Fruit fly (Drosophila melanogaster) whole organism, pupa: Measurements from ENCODE around the gene Sxl.

Source experiments
- CG12605 ChIP-seq: fragments of 200-800 bp; sonication (Bioruptor generic); IDR thresholded peaks from 2 replicates; pipeline ENCODE4 v1.3.6; 2022; ENCODE audit warnings: missing biosample characterization, missing genetic modification characterization
- CG13204 ChIP-seq: fragments of 200-800 bp; sonication (Bioruptor generic); optimal IDR thresholded peaks from 2 replicates; lab custom pipeline; 2018; ENCODE audit warnings: missing biosample characterization, mild to moderate bottlenecking, missing genetic modification characterization, moderate library complexity
- CG32121 ChIP-seq: fragments of 200-800 bp; sonication (Bioruptor generic); IDR thresholded peaks from 2 replicates; pipeline ENCODE4 v1.3.6; 2022; ENCODE audit warnings: missing biosample characterization, missing genetic modification characterization
- CG4496 ChIP-seq: fragments of 200-800 bp; sonication (Bioruptor generic); IDR thresholded peaks from 3 replicates; pipeline ENCODE4 v1.3.6; 2022; ENCODE audit warnings: missing biosample characterization, missing genetic modification characterization
- CG8159 ChIP-seq: fragments of 200-800 bp; sonication (Bioruptor generic); optimal IDR thresholded peaks from 3 replicates; lab custom pipeline; 2018; ENCODE audit warnings: missing biosample characterization, mild to moderate bottlenecking, missing genetic modification characterization, moderate library complexity
- CG8301 ChIP-seq: fragments of 200-800 bp; sonication (Bioruptor generic); optimal IDR thresholded peaks from 2 replicates; lab custom pipeline; 2018; ENCODE audit warnings: missing biosample characterization, mild to moderate bottlenecking, missing genetic modification characterization
- D1 ChIP-seq: fragments of 200-800 bp; sonication (Bioruptor generic); optimal IDR thresholded peaks from 2 replicates; lab custom pipeline; 2018; ENCODE audit warnings: missing biosample characterization, mild to moderate bottlenecking, missing genetic modification characterization, moderate library complexity
- EcR ChIP-seq: fragments of 200-800 bp; sonication (Bioruptor generic); optimal IDR thresholded peaks from 3 replicates; lab custom pipeline; 2019; ENCODE audit warnings: missing biosample characterization, missing genetic modification characterization, mild to moderate bottlenecking, moderate library complexity, missing genetic modification reagents
- Ets98B ChIP-seq: fragments of 200-800 bp; sonication (Bioruptor generic); IDR thresholded peaks from 2 replicates; pipeline ENCODE4 v1.3.6; 2022; ENCODE audit warnings: missing biosample characterization, missing genetic modification characterization
- Pif1B ChIP-seq: fragments of 200-800 bp; sonication (Bioruptor generic); optimal IDR thresholded peaks from 3 replicates; lab custom pipeline; 2016; ENCODE audit warnings: missing biosample characterization, missing genetic modification characterization
- Snoo ChIP-seq: fragments of 200-800 bp; sonication (Bioruptor generic); optimal IDR thresholded peaks from 3 replicates; lab custom pipeline; 2017; ENCODE audit warnings: missing biosample characterization, mild to moderate bottlenecking, missing genetic modification characterization, inconsistent platforms
- rn ChIP-seq: fragments of 200-800 bp; sonication (Bioruptor generic); IDR thresholded peaks from 2 replicates; pipeline ENCODE4 v1.3.6; 2022; ENCODE audit warnings: missing biosample characterization, missing genetic modification characterization

DNA sequence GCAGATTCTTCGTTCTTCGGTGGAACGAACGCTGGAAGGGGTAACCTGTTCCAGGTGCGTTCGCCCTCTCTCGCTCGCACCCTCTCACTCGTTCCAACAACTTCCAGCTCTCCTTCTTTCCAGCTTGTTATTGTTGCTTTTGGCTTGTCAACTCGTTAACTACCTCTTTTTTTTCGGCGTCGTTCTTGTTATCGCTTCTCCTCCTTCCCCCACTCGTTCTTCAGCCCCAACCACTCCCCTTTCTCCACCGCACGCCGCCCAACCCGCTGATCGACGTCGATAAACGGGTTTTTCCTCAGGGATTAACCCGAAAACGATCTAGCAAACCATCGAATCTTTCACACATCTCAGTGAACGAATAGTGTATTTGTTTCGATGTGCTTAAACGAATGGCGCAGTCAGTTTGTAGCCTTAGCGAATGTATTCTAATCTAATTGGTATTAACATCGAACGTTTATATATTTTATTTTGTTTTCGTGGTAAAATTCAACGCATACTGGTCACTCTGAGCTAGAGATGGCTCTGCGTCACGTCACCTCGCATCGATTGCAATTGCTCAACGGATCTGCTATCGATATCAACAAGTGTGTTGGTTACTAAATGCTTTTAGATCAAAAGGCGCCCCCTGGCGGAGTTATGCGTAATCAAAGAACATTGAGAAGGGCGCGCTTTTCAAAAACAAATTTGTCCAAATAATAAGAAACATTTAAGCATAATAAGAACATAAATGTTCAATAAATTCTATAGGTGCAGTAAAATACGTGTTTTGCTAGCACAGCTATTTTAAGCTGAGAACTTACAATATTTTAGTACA is 12.1 kb upstream of the Sxl start, which contains the start of gene fz4:
- TF ChIP-seq Ets98B (GFP tag; lab: Robert Waterston, UW) (peak; percentile 27; the same call in 1 of the 2 replicates), CG32121 (GFP tag; lab: Robert Waterston, UW) (no peak), CG8301 (tag; lab: Kevin White, UChicago) (no peak), D1 (tag; lab: Kevin White, UChicago) (no peak), EcR (GFP tag; lab: Kevin White, UChicago) (peak; percentile 70), CG4496 (GFP tag; lab: Robert Waterston, UW) (0 out of 3 replicates have a peak, but pooled peaks have one; percentile 12), CG12605 (GFP tag; lab: Robert Waterston, UW) (no peak), CG8159 (tag; lab: Kevin White, UChicago) (no peak), Pif1B (no peak), rn (GFP tag; lab: Robert Waterston, UW) (no peak), Snoo (tag; lab: Kevin White, UChicago) (no peak), CG13204 (peak; percentile 11)
